Worm (Caenorhabditis elegans): Measurements from ENCODE around the gene W09G12.9.

DNA sequence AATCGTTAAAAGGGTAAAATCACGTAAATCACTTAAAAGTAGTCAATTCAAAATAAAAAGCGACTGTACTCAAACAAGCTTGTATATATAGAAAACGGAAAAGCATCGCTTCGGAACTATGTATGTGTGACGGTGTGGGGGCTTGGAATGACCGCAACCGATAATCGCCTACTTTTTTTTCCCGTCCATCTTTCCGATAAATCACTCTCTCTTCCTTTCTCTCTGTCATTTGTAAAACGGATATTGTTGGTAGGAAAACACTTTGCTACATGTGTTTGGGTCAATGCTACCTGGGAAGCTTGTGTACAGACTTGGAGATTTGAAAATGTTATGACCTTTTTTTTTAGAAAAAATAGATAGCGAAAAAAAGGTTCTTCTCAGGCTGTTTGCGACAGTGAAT, 8.4 kb downstream of the W09G12.9 start:
- TF ChIP-seq W03F9.2 (tag; optimal IDR thresholded peaks at IDR 0.05): no peak
- no peak for TF ChIP-seq him-1 (tag; optimal IDR thresholded peaks at IDR 0.05)

All from whole organism, L4/young adult.